Worm (Caenorhabditis elegans): ENCODE data around the gene acr-14.
A peak's percentile ranks its signal among the peaks of the same experiment; 100 is the strongest.

The acr-14 gene

DNA sequence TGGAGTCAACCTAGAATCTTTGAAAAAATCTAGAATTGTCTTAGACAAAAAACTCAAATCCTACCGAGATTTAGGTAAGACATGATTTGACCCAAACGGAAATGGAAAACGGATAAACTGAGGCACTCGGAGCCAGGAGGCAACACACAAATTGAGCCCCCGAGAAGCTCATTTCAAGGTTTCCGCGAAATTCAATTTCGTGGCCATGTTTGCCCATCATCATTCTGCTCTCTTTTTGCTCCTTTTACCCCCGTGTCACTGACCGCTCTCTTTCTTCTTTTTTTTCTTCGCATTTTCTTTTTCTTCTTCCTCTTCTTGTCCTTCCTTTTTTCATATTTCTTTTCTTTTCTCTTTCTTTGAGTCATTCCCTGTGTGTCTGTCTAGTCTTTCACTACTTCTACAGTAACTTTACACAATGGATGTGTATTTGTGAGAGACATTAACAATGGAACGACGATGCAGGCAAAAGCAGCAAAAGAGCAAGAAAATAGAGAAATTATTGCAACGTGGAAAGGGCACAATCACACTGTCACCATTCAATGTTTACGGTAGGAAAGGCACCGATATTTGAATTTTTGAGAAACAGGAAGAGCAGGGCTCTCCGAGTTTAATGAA is 24.2 kb downstream of the acr-14 start:
- TF ChIP-seq mes-2 (tag; optimal IDR thresholded peaks at IDR 0.05; ENCODE audit: poor library complexity, severe bottlenecking) (peak; percentile 0), hmg-1.1 (GFP tag; IDR thresholded peaks at IDR 0.05) (no peak), hlh-11 (tag; optimal IDR thresholded peaks at IDR 0.05) (peak; percentile 16), lsy-2 (tag; optimal IDR thresholded peaks at IDR 0.05) (peak in 1 of 2 experiments; percentile 56), pha-4 (GFP tag; IDR thresholded peaks at IDR 0.05) (no peak), pha-4 (tag; optimal IDR thresholded peaks at IDR 0.05) (peak; percentile 54), fkh-10 (GFP tag; optimal IDR thresholded peaks at IDR 0.05) (peak; percentile 63), nhr-6 (tag; optimal IDR thresholded peaks at IDR 0.05) (peak; percentile 82), php-3 (GFP tag; IDR thresholded peaks at IDR 0.05) (no peak), jun-1 (tag; optimal IDR thresholded peaks at IDR 0.05) (no peak), nhr-76 (tag; optimal IDR thresholded peaks at IDR 0.05) (no peak), nhr-11 (tag; optimal IDR thresholded peaks at IDR 0.05) (no peak), F44E2.7 (GFP tag; IDR thresholded peaks at IDR 0.05) (no peak), ctbp-1 (GFP tag; IDR thresholded peaks at IDR 0.05) (0 out of 2 replicates have a peak, but pooled peaks have one; percentile 43)

DNA sequence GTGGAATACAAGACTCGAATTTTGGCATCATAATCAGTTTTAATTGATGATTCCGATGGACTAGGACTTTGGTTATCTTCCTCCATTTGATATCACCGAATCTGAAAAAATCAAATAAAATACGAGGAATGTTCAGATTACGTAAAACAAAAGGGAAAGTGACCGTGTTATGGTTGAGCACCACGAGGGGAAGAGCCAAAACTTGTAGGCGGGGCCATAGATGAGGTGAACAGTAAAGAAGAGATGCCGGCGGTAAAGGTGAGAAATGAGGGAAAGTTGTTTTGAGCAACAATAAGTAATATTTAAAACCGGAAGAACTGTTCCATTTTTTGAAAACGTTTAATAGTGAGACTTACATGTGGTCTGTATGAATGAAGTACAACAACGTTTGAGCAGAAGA is 27.1 kb downstream of the acr-14 start, which contains the start of gene F10B5.3:
Gene F10B5.3 (minus strand): TSS at position 101 of the 400 bp plus-strand sequence.
- TF ChIP-seq tra-1 (GFP tag; IDR thresholded peaks at IDR 0.05), result no peak
- peak in 1 of 2 experiments; percentile 7 for TF ChIP-seq unc-62 (GFP tag; optimal IDR thresholded peaks at IDR 0.05 in 1 of 2)
- no peak for TF ChIP-seq unc-62 (tag; optimal IDR thresholded peaks at IDR 0.05)

DNA sequence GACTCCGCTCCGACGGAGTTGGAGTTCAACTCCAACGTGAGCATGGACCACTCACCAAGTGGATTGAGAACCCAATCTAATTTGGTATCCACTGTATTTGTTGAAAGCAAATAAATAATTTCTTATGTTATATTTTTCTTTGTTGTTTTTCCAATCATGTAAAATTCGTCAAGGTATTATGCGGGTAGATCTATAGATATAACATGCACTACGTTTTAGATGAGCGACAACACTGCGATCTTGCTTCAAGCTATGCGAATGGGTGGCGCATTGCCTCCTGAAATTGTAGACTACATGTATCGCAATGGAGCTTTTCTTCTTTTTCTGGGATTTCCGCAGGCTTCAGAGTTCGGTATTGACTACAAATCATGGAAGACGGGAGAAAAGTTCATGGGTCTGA is 32.5 kb downstream of the acr-14 start, which contains the start of gene F10B5.2:
Gene F10B5.2 (plus strand): TSS at position 220 of the 400 bp plus-strand sequence.
- no peak for TF ChIP-seq unc-62 (GFP tag; optimal IDR thresholded peaks at IDR 0.05 in 1 of 2)
- no peak for TF ChIP-seq unc-62 (tag; optimal IDR thresholded peaks at IDR 0.05)
- 0 out of 2 replicates have a peak, but pooled peaks have one; percentile 48 for TF ChIP-seq Y48G9A.11 (GFP tag; IDR thresholded peaks at IDR 0.05)
- no peak for TF ChIP-seq F44E2.7 (GFP tag; IDR thresholded peaks at IDR 0.05)
- TF ChIP-seq zip-11 (GFP tag; IDR thresholded peaks at IDR 0.05), result no peak
- no peak for TF ChIP-seq tra-1 (GFP tag; IDR thresholded peaks at IDR 0.05)
- no peak for TF ChIP-seq F10B5.3 (tag; optimal IDR thresholded peaks at IDR 0.05)
- no peak for TF ChIP-seq hlh-11 (tag; optimal IDR thresholded peaks at IDR 0.05)
- TF ChIP-seq arid-1 (GFP tag; conservative IDR thresholded peaks at IDR 0.05), result 0 out of 2 replicates have a peak, but pooled peaks have one; percentile 54
- TF ChIP-seq ztf-11 (tag; optimal IDR thresholded peaks at IDR 0.05), result no peak
- no peak for TF ChIP-seq nhr-41 (GFP tag; IDR thresholded peaks at IDR 0.05)
- no peak for TF ChIP-seq ZK546.5 (tag; optimal IDR thresholded peaks at IDR 0.05)
- no peak for TF ChIP-seq pqm-1 (tag; optimal IDR thresholded peaks at IDR 0.05)
- no peak for TF ChIP-seq spr-3 (GFP tag; optimal IDR thresholded peaks at IDR 0.05)
- TF ChIP-seq daf-8 (GFP tag; IDR thresholded peaks at IDR 0.05), result no peak
- no peak for TF ChIP-seq mes-2 (tag; optimal IDR thresholded peaks at IDR 0.05; ENCODE audit: poor library complexity, severe bottlenecking)
- no peak for TF ChIP-seq nhr-25 (tag; optimal IDR thresholded peaks at IDR 0.05; ENCODE audit: borderline replicate concordance, insufficient read depth)
- no peak for TF ChIP-seq T20F7.1 (GFP tag; optimal IDR thresholded peaks at IDR 0.05)
- no peak for TF ChIP-seq D1046.2 (GFP tag; IDR thresholded peaks at IDR 0.05)
- TF ChIP-seq daf-19 (GFP tag; conservative IDR thresholded peaks at IDR 0.05), result 0 out of 2 replicates have a peak, but pooled peaks have one; percentile 41
- TF ChIP-seq T26A8.4 (GFP tag; IDR thresholded peaks at IDR 0.05), result no peak
- TF ChIP-seq nhr-111 (GFP tag; optimal IDR thresholded peaks at IDR 0.05), result no peak
- no peak for TF ChIP-seq sdz-12 (GFP tag; optimal IDR thresholded peaks at IDR 0.05)
- TF ChIP-seq saeg-2 (GFP tag; IDR thresholded peaks at IDR 0.05), result no peak
- TF ChIP-seq ceh-28 (tag; optimal IDR thresholded peaks at IDR 0.05), result no peak
- TF ChIP-seq attf-4 (tag; optimal IDR thresholded peaks at IDR 0.05), result no peak
- no peak for TF ChIP-seq ctbp-1 (GFP tag; IDR thresholded peaks at IDR 0.05)
- TF ChIP-seq unc-130 (GFP tag; optimal IDR thresholded peaks at IDR 0.05), result peak; percentile 8
- TF ChIP-seq Y75B8A.6 (GFP tag; IDR thresholded peaks at IDR 0.05), result no peak
- TF ChIP-seq ceh-44 (GFP tag; IDR thresholded peaks at IDR 0.05), result no peak
- TF ChIP-seq skn-1 (tag; optimal IDR thresholded peaks at IDR 0.05), result no peak
- TF ChIP-seq snpc-1.2 (GFP tag; IDR thresholded peaks at IDR 0.05), result 0 out of 2 replicates have a peak, but pooled peaks have one; percentile 49
- TF ChIP-seq dmd-6 (GFP tag; IDR thresholded peaks at IDR 0.05), result no peak
- no peak for TF ChIP-seq nhr-10 (tag; optimal IDR thresholded peaks at IDR 0.05)
- no peak for TF ChIP-seq ama-1 (optimal IDR thresholded peaks at IDR 0.05)
- no peak for TF ChIP-seq hmg-1.1 (GFP tag; IDR thresholded peaks at IDR 0.05)
- TF ChIP-seq nhr-11 (tag; optimal IDR thresholded peaks at IDR 0.05), result no peak
- TF ChIP-seq nhr-42 (GFP tag; IDR thresholded peaks at IDR 0.05), result no peak

All from whole organism, L4 larva.